Worm (Caenorhabditis elegans): ENCODE data around the gene ZK897.10.

ZK897.10 gene

DNA sequence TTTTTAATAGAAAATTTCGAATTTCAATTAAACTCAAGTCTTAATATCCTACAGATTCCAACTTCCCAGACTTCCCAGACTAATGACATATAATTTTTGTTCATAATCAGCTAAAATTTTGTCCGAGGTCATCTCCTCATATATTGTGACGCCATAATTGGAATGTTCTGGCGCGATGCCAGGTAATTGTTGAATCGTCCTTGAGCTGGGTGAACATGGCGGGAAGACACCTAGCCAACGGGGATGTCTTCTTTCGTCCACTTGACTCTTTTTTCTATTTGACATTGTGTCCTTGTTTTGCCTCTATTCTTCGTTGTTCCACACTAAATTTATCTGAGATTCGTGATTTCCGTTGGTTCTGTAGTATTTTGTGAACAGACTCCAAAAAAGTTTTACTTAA is 31.7 kb downstream of the ZK897.10 start:
- no peak for TF ChIP-seq eyg-1 (tag; optimal IDR thresholded peaks at IDR 0.05)
- no peak for TF ChIP-seq unc-55 (GFP tag; optimal IDR thresholded peaks at IDR 0.05)
- no peak for TF ChIP-seq nhr-11 (tag; optimal IDR thresholded peaks at IDR 0.05)
- no peak for TF ChIP-seq ahr-1 (tag; optimal IDR thresholded peaks at IDR 0.05)
- TF ChIP-seq ceh-18 (tag; optimal IDR thresholded peaks at IDR 0.05) = no peak
- no peak for TF ChIP-seq hlh-13 (GFP tag; optimal IDR thresholded peaks at IDR 0.05)
- no peak for TF ChIP-seq ttx-3 (tag; optimal IDR thresholded peaks at IDR 0.05)
- TF ChIP-seq odd-2 (tag; optimal IDR thresholded peaks at IDR 0.05) = no peak
- TF ChIP-seq tbx-2 (tag; optimal IDR thresholded peaks at IDR 0.05) = no peak
- TF ChIP-seq pha-4 (tag; optimal IDR thresholded peaks at IDR 0.05) = no peak
- no peak for TF ChIP-seq hlh-8 (tag; optimal IDR thresholded peaks at IDR 0.05)
- no peak for TF ChIP-seq hlh-15 (tag; optimal IDR thresholded peaks at IDR 0.05)
- no peak for TF ChIP-seq Y22D7AL.16 (tag; optimal IDR thresholded peaks at IDR 0.05)
- no peak for TF ChIP-seq syd-9 (tag; optimal IDR thresholded peaks at IDR 0.05)

DNA sequence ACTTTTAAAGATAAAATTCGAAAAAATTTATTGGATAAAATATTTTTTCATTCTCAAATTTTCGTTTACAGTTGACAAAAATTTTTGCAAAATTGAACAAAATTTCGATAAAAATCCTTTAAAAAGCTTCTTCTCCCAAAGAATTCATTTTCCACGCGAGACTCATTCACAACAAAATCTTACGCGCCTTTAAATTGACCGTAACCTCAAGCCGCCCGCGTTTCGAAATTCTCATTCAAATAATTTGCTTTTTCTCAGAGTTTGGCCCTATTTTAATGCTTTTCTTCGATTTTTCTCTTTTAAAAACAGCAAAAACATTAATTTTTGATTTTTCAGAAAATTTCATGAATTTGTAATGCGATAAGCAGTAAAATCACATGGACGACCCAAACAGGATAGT is 40.4 kb downstream of the ZK897.10 start, which contains the start of gene F07C6.4:
Gene F07C6.4, plus strand, starts transcription at position 330 of the 400 bp plus-strand sequence.
- no peak for TF ChIP-seq nhr-11 (tag; optimal IDR thresholded peaks at IDR 0.05)
- no peak for TF ChIP-seq hlh-6 (tag; optimal IDR thresholded peaks at IDR 0.05)
- no peak for TF ChIP-seq ama-1 (optimal IDR thresholded peaks at IDR 0.05)
- no peak for TF ChIP-seq ceh-18 (tag; optimal IDR thresholded peaks at IDR 0.05)
- no peak for TF ChIP-seq npax-4 (tag; optimal IDR thresholded peaks at IDR 0.05)
- no peak for TF ChIP-seq ztf-16 (tag; optimal IDR thresholded peaks at IDR 0.05)
- no peak for TF ChIP-seq ahr-1 (tag; optimal IDR thresholded peaks at IDR 0.05)
- TF ChIP-seq pha-4 (tag; optimal IDR thresholded peaks at IDR 0.05) = no peak
- no peak for TF ChIP-seq lin-11 (tag; optimal IDR thresholded peaks at IDR 0.05)
- TF ChIP-seq sdc-2 (tag; optimal IDR thresholded peaks at IDR 0.05) = no peak
- TF ChIP-seq ttx-3 (tag; optimal IDR thresholded peaks at IDR 0.05) = no peak
- no peak for TF ChIP-seq elt-4 (tag; optimal IDR thresholded peaks at IDR 0.05)
- TF ChIP-seq tbx-2 (tag; optimal IDR thresholded peaks at IDR 0.05) = no peak
- TF ChIP-seq pax-1 (tag; optimal IDR thresholded peaks at IDR 0.05) = no peak
- no peak for TF ChIP-seq K02D7.2 (tag; optimal IDR thresholded peaks at IDR 0.05)
- TF ChIP-seq K09A11.1 (tag; optimal IDR thresholded peaks at IDR 0.05; ENCODE audit: insufficient read depth) = no peak
- no peak for TF ChIP-seq ceh-30 (tag; optimal IDR thresholded peaks at IDR 0.05)
- no peak for TF ChIP-seq ceh-22 (tag; optimal IDR thresholded peaks at IDR 0.05)
- TF ChIP-seq eyg-1 (tag; optimal IDR thresholded peaks at IDR 0.05) = no peak
- no peak for TF ChIP-seq pros-1 (tag; optimal IDR thresholded peaks at IDR 0.05)

DNA sequence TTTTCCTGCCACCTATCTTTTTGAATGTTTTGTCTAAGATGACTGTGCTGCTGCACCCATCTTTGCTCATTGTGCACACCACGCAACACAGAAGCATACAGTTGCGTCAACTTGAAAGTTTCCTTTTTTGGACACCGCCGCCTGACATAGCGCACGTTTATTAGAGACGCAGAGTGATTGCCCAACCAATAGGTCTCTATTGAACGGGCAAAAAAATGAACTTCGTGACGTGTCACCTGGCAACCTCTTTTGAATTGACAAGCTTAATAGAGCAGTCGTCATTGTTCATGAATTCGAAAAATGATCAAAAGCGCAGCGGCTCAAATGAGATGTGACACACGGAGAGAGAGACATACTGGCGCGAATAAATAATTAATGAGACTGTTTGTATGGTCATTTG is 46.4 kb downstream of the ZK897.10 start:
- no peak for TF ChIP-seq ceh-34 (tag; optimal IDR thresholded peaks at IDR 0.05)
- TF ChIP-seq C08G9.2 (tag; optimal IDR thresholded peaks at IDR 0.05) = no peak
- no peak for TF ChIP-seq sdc-2 (tag; optimal IDR thresholded peaks at IDR 0.05)
- TF ChIP-seq Y22D7AL.16 (tag; optimal IDR thresholded peaks at IDR 0.05) = no peak
- TF ChIP-seq dmd-4 (tag; optimal IDR thresholded peaks at IDR 0.05; ENCODE audit: borderline replicate concordance) = no peak
- no peak for TF ChIP-seq gmeb-2 (tag; optimal IDR thresholded peaks at IDR 0.05)
- no peak for TF ChIP-seq K09A11.1 (tag; optimal IDR thresholded peaks at IDR 0.05; ENCODE audit: insufficient read depth)
- TF ChIP-seq che-1 (tag; optimal IDR thresholded peaks at IDR 0.05) = no peak
- TF ChIP-seq dve-1 (tag; optimal IDR thresholded peaks at IDR 0.05) = no peak
- no peak for TF ChIP-seq tbx-7 (tag; optimal IDR thresholded peaks at IDR 0.05)
- no peak for TF ChIP-seq lim-6 (tag; optimal IDR thresholded peaks at IDR 0.05)
- TF ChIP-seq hlh-30 (tag; optimal IDR thresholded peaks at IDR 0.05; ENCODE audit: insufficient read depth) = no peak
- TF ChIP-seq ahr-1 (tag; optimal IDR thresholded peaks at IDR 0.05) = no peak
- TF ChIP-seq pat-9 (tag; optimal IDR thresholded peaks at IDR 0.05) = no peak

- TF ChIP-seq pros-1 (tag; optimal IDR thresholded peaks at IDR 0.05) = no peak
Measured at ce11 chrIV:12813822-12814221, 48.7 kb downstream of the ZK897.10 start.
